Fruit fly (Drosophila melanogaster): ENCODE measurements around the gene CG13698.

Gene CG13698

DNA sequence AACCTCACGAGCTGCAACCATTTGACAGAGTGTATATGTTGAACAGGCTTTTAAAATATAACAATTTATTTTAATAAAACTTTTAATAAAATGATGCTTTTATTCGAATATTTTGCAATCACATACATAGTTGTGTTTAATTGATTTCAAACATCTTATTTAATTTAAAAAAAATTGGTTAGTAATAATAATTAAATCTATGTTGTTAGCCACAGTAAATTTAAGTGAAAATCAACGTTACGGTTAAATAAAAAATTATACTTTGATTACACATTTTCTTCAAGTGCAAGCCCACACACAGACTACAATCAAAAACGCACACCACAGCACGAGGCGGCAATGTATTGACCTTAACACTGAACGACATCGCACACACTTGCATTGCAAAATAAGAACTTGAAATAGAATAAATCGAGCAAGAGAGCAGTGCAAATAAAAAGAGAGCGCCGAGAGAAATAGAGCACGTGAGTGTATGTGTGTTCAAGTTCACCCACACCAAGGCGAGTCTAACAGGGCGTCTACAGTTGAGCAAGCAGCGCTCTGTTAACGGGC is 42.9 kb downstream of the CG13698 start (continued):
- no peak for TF ChIP-seq caup (GFP tag; optimal IDR thresholded peaks at IDR 0.05; ENCODE audit: severe bottlenecking)
- TF ChIP-seq row (GFP tag; IDR thresholded peaks at IDR 0.05): peak; percentile 58
- peak; percentile 35 for TF ChIP-seq Blimp-1 (GFP tag; optimal IDR thresholded peaks at IDR 0.05)
- TF ChIP-seq shn (GFP tag; optimal IDR thresholded peaks at IDR 0.05): no peak
- TF ChIP-seq dmrt99B (tag; optimal IDR thresholded peaks at IDR 0.05): peak; percentile 31
- TF ChIP-seq CG32532 (GFP tag; IDR thresholded peaks at IDR 0.05): peak; percentile 57; the same call in 1 of the 2 replicates
- TF ChIP-seq CG13424 (tag; optimal IDR thresholded peaks at IDR 0.05): peak; percentile 44
- no peak for TF ChIP-seq zfh2 (GFP tag; optimal IDR thresholded peaks at IDR 0.05)
- TF ChIP-seq Spps (tag; optimal IDR thresholded peaks at IDR 0.05): peak; percentile 58
- TF ChIP-seq CG6813 (GFP tag; optimal IDR thresholded peaks at IDR 0.05): no peak
- no peak for TF ChIP-seq CG10462 (GFP tag; optimal IDR thresholded peaks at IDR 0.05)
- peak; percentile 65 for TF ChIP-seq sens (GFP tag)
- TF ChIP-seq eve (GFP tag; optimal IDR thresholded peaks at IDR 0.05): peak in 1 of 2 experiments; percentile 20
- TF ChIP-seq Bteb2 (GFP tag; optimal IDR thresholded peaks at IDR 0.05): no peak
- TF ChIP-seq Mrtf (GFP tag; IDR thresholded peaks at IDR 0.05): no peak
- TF ChIP-seq Sin3A (optimal IDR thresholded peaks at IDR 0.05): no peak
- peak; percentile 78 to 84 for TF ChIP-seq Trl (optimal IDR thresholded peaks at IDR 0.05)
- TF ChIP-seq Trl (GFP tag; optimal IDR thresholded peaks at IDR 0.05): no peak
- no peak for TF ChIP-seq crp (GFP tag; optimal IDR thresholded peaks at IDR 0.05)
- peak; percentile 34 for TF ChIP-seq Deaf1 (tag; optimal IDR thresholded peaks at IDR 0.05)
- TF ChIP-seq al (GFP tag; IDR thresholded peaks at IDR 0.05): no peak
- TF ChIP-seq unpg (GFP tag; optimal IDR thresholded peaks at IDR 0.05): peak; percentile 58
- peak; percentile 62; the same call in 2 of the 3 replicates for TF ChIP-seq CG17361 (GFP tag; IDR thresholded peaks at IDR 0.05)
- peak; percentile 24 for TF ChIP-seq stwl (tag; optimal IDR thresholded peaks at IDR 0.05)
- TF ChIP-seq NFAT (GFP tag; IDR thresholded peaks at IDR 0.05): no peak
- TF ChIP-seq sisA (GFP tag; IDR thresholded peaks at IDR 0.05): no peak
- TF ChIP-seq CG14710 (tag; optimal IDR thresholded peaks at IDR 0.05): peak; percentile 41
- TF ChIP-seq sc (optimal IDR thresholded peaks at IDR 0.05): no peak
- no peak for TF ChIP-seq sc (GFP tag; optimal IDR thresholded peaks at IDR 0.05)
- no peak for TF ChIP-seq slou (GFP tag; optimal IDR thresholded peaks at IDR 0.05)
- peak; percentile 55 for TF ChIP-seq CG10979 (tag; optimal IDR thresholded peaks at IDR 0.05)

DNA sequence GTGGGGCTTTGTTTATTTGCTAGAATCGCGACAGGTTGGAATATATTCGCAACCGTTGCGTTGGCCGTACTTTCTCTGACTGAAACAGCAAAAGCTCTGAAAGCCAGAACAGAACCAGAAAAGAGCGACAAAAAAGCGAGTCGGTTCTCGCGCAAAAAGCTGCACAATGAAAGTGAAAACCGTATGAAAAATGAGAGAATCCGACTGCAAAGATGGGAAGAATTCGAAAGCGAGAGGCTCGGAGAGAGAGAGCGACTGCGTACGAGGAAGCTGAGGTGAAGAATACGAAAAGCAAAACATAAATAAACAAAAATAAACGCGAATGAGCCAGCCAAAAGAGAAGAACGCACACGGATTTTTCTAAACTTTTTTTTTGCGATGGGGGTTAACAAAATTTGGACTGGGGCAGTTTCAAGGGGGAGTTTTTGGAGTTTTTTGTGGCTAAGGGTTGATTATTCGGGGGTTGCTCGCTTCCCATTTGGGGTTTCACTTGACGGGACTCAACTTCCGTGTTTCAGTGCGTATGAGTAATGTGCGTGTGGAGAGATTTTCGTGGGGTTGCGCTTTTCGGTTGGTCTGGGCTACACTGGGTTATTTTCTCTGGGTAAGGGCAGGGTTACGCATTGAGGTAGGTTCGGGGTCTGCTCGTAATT is 44.1 kb downstream of the CG13698 start:
- TF ChIP-seq ewg (GFP tag; optimal IDR thresholded peaks at IDR 0.05) (peak; percentile 19), CG13894 (tag; optimal IDR thresholded peaks at IDR 0.05) (peak; percentile 60), YL-1 (GFP tag; optimal IDR thresholded peaks at IDR 0.05) (no peak), Trl (optimal IDR thresholded peaks at IDR 0.05) (peak; percentile 20 to 86), Trl (GFP tag; optimal IDR thresholded peaks at IDR 0.05) (no peak), Dip3 (GFP tag; optimal IDR thresholded peaks at IDR 0.05) (peak; percentile 52), seq (GFP tag; IDR thresholded peaks at IDR 0.05) (peak; percentile 47; the same call in 1 of the 2 replicates), lbe (GFP tag; optimal IDR thresholded peaks at IDR 0.05) (peak; percentile 39), nerfin-1 (tag; optimal IDR thresholded peaks at IDR 0.05) (no peak), gce (GFP tag; IDR thresholded peaks at IDR 0.05) (no peak), CG4282 (GFP tag; optimal IDR thresholded peaks at IDR 0.05) (no peak), Drgx (GFP tag; IDR thresholded peaks at IDR 0.05) (peak; percentile 21), Deaf1 (tag; optimal IDR thresholded peaks at IDR 0.05) (peak; percentile 11), nom (GFP tag; optimal IDR thresholded peaks at IDR 0.05) (peak; percentile 62), Dip2 (GFP tag; IDR thresholded peaks at IDR 0.05) (no peak), CG14667 (GFP tag; IDR thresholded peaks at IDR 0.05) (no peak), CoRest (tag; optimal IDR thresholded peaks at IDR 0.05) (no peak), Blimp-1 (GFP tag; optimal IDR thresholded peaks at IDR 0.05) (peak; percentile 47), bsh (GFP tag; optimal IDR thresholded peaks at IDR 0.05) (peak in 1 of 2 experiments; percentile 37), CG15601 (tag; optimal IDR thresholded peaks at IDR 0.05) (no peak), hb (GFP tag; IDR thresholded peaks at IDR 0.05; ENCODE audit: partially characterized antibody) (no peak), Jarid2 (GFP tag; optimal IDR thresholded peaks at IDR 0.05) (peak; percentile 9), stwl (tag; optimal IDR thresholded peaks at IDR 0.05) (no peak)
